Fruit fly (Drosophila melanogaster) whole organism, pupa: ENCODE data around the gene CG12084.

ENCODE experiments used
- CG10348 ChIP-seq: fragments of 200-800 bp; sonication (Bioruptor generic); IDR thresholded peaks from 2 replicates; pipeline ENCODE4 v1.3.6; 2022; ENCODE audit warnings: missing biosample characterization, missing genetic modification characterization
- CG12605 ChIP-seq: fragments of 200-800 bp; sonication (Bioruptor generic); IDR thresholded peaks from 2 replicates; pipeline ENCODE4 v1.3.6; 2022; ENCODE audit warnings: missing biosample characterization, missing genetic modification characterization
- CG13204 ChIP-seq: fragments of 200-800 bp; sonication (Bioruptor generic); optimal IDR thresholded peaks from 2 replicates; lab custom pipeline; 2018; ENCODE audit warnings: missing biosample characterization, mild to moderate bottlenecking, missing genetic modification characterization, moderate library complexity
- CG14655 ChIP-seq: fragments of 200-800 bp; sonication (Bioruptor generic); optimal IDR thresholded peaks from 3 replicates; lab custom pipeline; 2017; ENCODE audit warnings: mild to moderate bottlenecking, missing biosample characterization, missing genetic modification reagents, missing genetic modification characterization
- CG15710 ChIP-seq: fragments of 200-800 bp; sonication (Bioruptor generic); optimal IDR thresholded peaks from 2 replicates; lab custom pipeline; 2018; ENCODE audit warnings: missing biosample characterization, mild to moderate bottlenecking, missing genetic modification characterization, moderate library complexity
- CG17806 ChIP-seq: fragments of 200-800 bp; sonication (Bioruptor generic); optimal IDR thresholded peaks from 2 replicates; lab custom pipeline; 2018; ENCODE audit warnings: missing biosample characterization, mild to moderate bottlenecking, missing genetic modification characterization, moderate library complexity
- CG32121 ChIP-seq: fragments of 200-800 bp; sonication (Bioruptor generic); IDR thresholded peaks from 2 replicates; pipeline ENCODE4 v1.3.6; 2022; ENCODE audit warnings: missing biosample characterization, missing genetic modification characterization
- CG34367 ChIP-seq: fragments of 200-800 bp; sonication (Bioruptor generic); optimal IDR thresholded peaks from 2 replicates; lab custom pipeline; 2018; ENCODE audit warnings: missing biosample characterization, mild to moderate bottlenecking, missing genetic modification characterization
- CG4496 ChIP-seq: fragments of 200-800 bp; sonication (Bioruptor generic); IDR thresholded peaks from 3 replicates; pipeline ENCODE4 v1.3.6; 2022; ENCODE audit warnings: missing biosample characterization, missing genetic modification characterization
- CG8159 ChIP-seq: fragments of 200-800 bp; sonication (Bioruptor generic); optimal IDR thresholded peaks from 3 replicates; lab custom pipeline; 2018; ENCODE audit warnings: missing biosample characterization, mild to moderate bottlenecking, missing genetic modification characterization, moderate library complexity
- CG8301 ChIP-seq: fragments of 200-800 bp; sonication (Bioruptor generic); optimal IDR thresholded peaks from 2 replicates; lab custom pipeline; 2018; ENCODE audit warnings: missing biosample characterization, mild to moderate bottlenecking, missing genetic modification characterization
- CG9948 ChIP-seq: fragments of 200-800 bp; sonication (Bioruptor generic); optimal IDR thresholded peaks from 2 replicates; lab custom pipeline; 2018; ENCODE audit warnings: missing biosample characterization, mild to moderate bottlenecking, missing genetic modification characterization, moderate library complexity
- D1 ChIP-seq: fragments of 200-800 bp; sonication (Bioruptor generic); optimal IDR thresholded peaks from 2 replicates; lab custom pipeline; 2018; ENCODE audit warnings: missing biosample characterization, mild to moderate bottlenecking, missing genetic modification characterization, moderate library complexity
- EcR ChIP-seq: fragments of 200-800 bp; sonication (Bioruptor generic); optimal IDR thresholded peaks from 3 replicates; lab custom pipeline; 2019; ENCODE audit warnings: missing biosample characterization, missing genetic modification characterization, mild to moderate bottlenecking, moderate library complexity, missing genetic modification reagents
- Ets98B ChIP-seq: fragments of 200-800 bp; sonication (Bioruptor generic); IDR thresholded peaks from 2 replicates; pipeline ENCODE4 v1.3.6; 2022; ENCODE audit warnings: missing biosample characterization, missing genetic modification characterization
- Pif1A ChIP-seq: fragments of 200-800 bp; sonication (Bioruptor generic); optimal IDR thresholded peaks from 3 replicates; lab custom pipeline; 2016; ENCODE audit warnings: missing biosample characterization, missing genetic modification characterization
- Pif1B ChIP-seq: fragments of 200-800 bp; sonication (Bioruptor generic); optimal IDR thresholded peaks from 3 replicates; lab custom pipeline; 2016; ENCODE audit warnings: missing biosample characterization, missing genetic modification characterization
- Snoo ChIP-seq: fragments of 200-800 bp; sonication (Bioruptor generic); optimal IDR thresholded peaks from 3 replicates; lab custom pipeline; 2017; ENCODE audit warnings: missing biosample characterization, mild to moderate bottlenecking, missing genetic modification characterization, inconsistent platforms
- fd96Ca ChIP-seq: fragments of 200-800 bp; sonication (Bioruptor generic); IDR thresholded peaks from 3 replicates; pipeline ENCODE4 v1.3.6; 2022; ENCODE audit warnings: missing biosample characterization, missing genetic modification characterization
- gl ChIP-seq: fragments of 200-800 bp; sonication (Bioruptor generic); optimal IDR thresholded peaks from 2 replicates; lab custom pipeline; 2018; ENCODE audit warnings: missing biosample characterization, mild to moderate bottlenecking, missing genetic modification characterization
- rn ChIP-seq: fragments of 200-800 bp; sonication (Bioruptor generic); IDR thresholded peaks from 2 replicates; pipeline ENCODE4 v1.3.6; 2022; ENCODE audit warnings: missing biosample characterization, missing genetic modification characterization

The CG12084 gene

dm6 chr3L:1471037-1471436, 25.4 kb downstream of the CG12084 start:
- TF ChIP-seq Snoo (tag; lab: Kevin White, UChicago): no peak
- no peak for TF ChIP-seq rn (GFP tag; lab: Robert Waterston, UW)
- TF ChIP-seq fd96Ca (GFP tag; lab: Robert Waterston, UW): no peak
- TF ChIP-seq CG32121: no peak
- TF ChIP-seq CG12605 (GFP tag; lab: Robert Waterston, UW): no peak
- TF ChIP-seq CG14655: no peak
- TF ChIP-seq EcR (GFP tag; lab: Kevin White, UChicago): no peak
- no peak for TF ChIP-seq gl (tag; lab: Kevin White, UChicago)
- no peak for TF ChIP-seq CG13204 (GFP tag; lab: Kevin White, UChicago)
- TF ChIP-seq CG10348 (GFP tag; lab: Robert Waterston, UW): no peak
- no peak for TF ChIP-seq Ets98B (GFP tag; lab: Robert Waterston, UW)
- no peak for TF ChIP-seq CG8159 (tag; lab: Kevin White, UChicago)
- no peak for TF ChIP-seq CG17806
- no peak for TF ChIP-seq CG34367
- no peak for TF ChIP-seq CG4496 (GFP tag; lab: Robert Waterston, UW)
- TF ChIP-seq Pif1A (GFP tag; lab: Kevin White, UChicago): no peak
- TF ChIP-seq, all 21 proteins: peak for 0

dm6 chr3L:1469241-1469640, 27.2 kb downstream of the CG12084 start:
- TF ChIP-seq EcR (GFP tag; lab: Kevin White, UChicago) (no peak), Pif1A (GFP tag; lab: Kevin White, UChicago) (no peak), fd96Ca (GFP tag; lab: Robert Waterston, UW) (no peak)
- TF ChIP-seq, all 21 proteins: peak for 0

- TF ChIP-seq Pif1A (GFP tag; lab: Kevin White, UChicago) (peak; percentile 53), Snoo (tag; lab: Kevin White, UChicago) (peak; percentile 15), CG32121 (peak; percentile 65), EcR (GFP tag; lab: Kevin White, UChicago) (no peak), D1 (tag; lab: Kevin White, UChicago) (no peak), CG4496 (GFP tag; lab: Robert Waterston, UW) (peak; percentile 77), fd96Ca (GFP tag; lab: Robert Waterston, UW) (peak; percentile 72; the same call in 2 of the 3 replicates), CG14655 (peak; percentile 56), Ets98B (GFP tag; lab: Robert Waterston, UW) (peak; percentile 43), CG9948 (tag; lab: Kevin White, UChicago) (peak; percentile 27), gl (tag; lab: Kevin White, UChicago) (no peak), Pif1B (GFP tag; lab: Kevin White, UChicago) (peak; percentile 63), CG13204 (GFP tag; lab: Kevin White, UChicago) (no peak), CG15710 (tag; lab: Kevin White, UChicago) (peak; percentile 31), CG17806 (peak; percentile 28), CG8301 (tag; lab: Kevin White, UChicago) (peak; percentile 20), CG12605 (GFP tag; lab: Robert Waterston, UW) (peak; percentile 16; the same call in 1 of the 2 replicates), CG8159 (tag; lab: Kevin White, UChicago) (peak; percentile 38), CG34367 (peak; percentile 19), rn (GFP tag; lab: Robert Waterston, UW) (peak; percentile 6; the same call in 1 of the 2 replicates), CG10348 (GFP tag; lab: Robert Waterston, UW) (0 out of 2 replicates have a peak, but pooled peaks have one; percentile 49)
- TF ChIP-seq, all 21 proteins: peak for 17
Observed at dm6 chr3L:1464465-1464864, 32.0 kb downstream of the CG12084 start.

dm6 chr3L:1463547-1463946, 32.9 kb downstream of the CG12084 start, which contains the start of gene rho:
rho (plus strand) TSS chr3L:1463811.
- TF ChIP-seq gl (tag; lab: Kevin White, UChicago) (peak; percentile 27), CG17806 (peak; percentile 1), CG13204 (GFP tag; lab: Kevin White, UChicago) (peak; percentile 64), Pif1A (GFP tag; lab: Kevin White, UChicago) (no peak), Ets98B (GFP tag; lab: Robert Waterston, UW) (peak; percentile 51; the same call in 1 of the 2 replicates), CG10348 (GFP tag; lab: Robert Waterston, UW) (no peak), Snoo (tag; lab: Kevin White, UChicago) (peak; percentile 12), CG34367 (peak; percentile 16), D1 (tag; lab: Kevin White, UChicago) (no peak), CG8159 (tag; lab: Kevin White, UChicago) (peak; percentile 5), EcR (GFP tag; lab: Kevin White, UChicago) (peak; percentile 19), CG12605 (GFP tag; lab: Robert Waterston, UW) (peak; percentile 42), CG4496 (GFP tag; lab: Robert Waterston, UW) (peak; percentile 66; the same call in 2 of the 3 replicates), fd96Ca (GFP tag; lab: Robert Waterston, UW) (peak; percentile 40; the same call in 1 of the 3 replicates)

dm6 chr3L:1461831-1462230, 34.6 kb downstream of the CG12084 start:
- no peak for TF ChIP-seq EcR (GFP tag; lab: Kevin White, UChicago)
- TF ChIP-seq CG10348 (GFP tag; lab: Robert Waterston, UW): no peak
- TF ChIP-seq CG17806: no peak
- no peak for TF ChIP-seq CG8159 (tag; lab: Kevin White, UChicago)
- TF ChIP-seq Ets98B (GFP tag; lab: Robert Waterston, UW): no peak
- no peak for TF ChIP-seq CG13204 (GFP tag; lab: Kevin White, UChicago)
- no peak for TF ChIP-seq CG8301 (tag; lab: Kevin White, UChicago)
- no peak for TF ChIP-seq rn (GFP tag; lab: Robert Waterston, UW)
- no peak for TF ChIP-seq Pif1B (GFP tag; lab: Kevin White, UChicago)
- TF ChIP-seq gl (tag; lab: Kevin White, UChicago): no peak
- no peak for TF ChIP-seq Snoo (tag; lab: Kevin White, UChicago)
